Fruit fly (Drosophila melanogaster) whole organism, embryonic: ENCODE measurements around the gene CG18301.
A peak's percentile ranks its signal among the peaks of the same experiment; 100 is the strongest.

ENCODE experiments used
- CG10543 ChIP-seq: fragments of 200-800 bp; sonication (Bioruptor generic); optimal IDR thresholded peaks from 3 replicates; lab custom pipeline; 2017; ENCODE audit warnings: missing biosample characterization, mild to moderate bottlenecking, missing genetic modification characterization, moderate library complexity
- CG11398 ChIP-seq: fragments of 200-800 bp; sonication (Bioruptor generic); optimal IDR thresholded peaks from 2 replicates; lab custom pipeline; 2016; ENCODE audit warnings: missing biosample characterization, missing genetic modification characterization
- CG11504 ChIP-seq: fragments of 200-800 bp; sonication (Bioruptor generic); optimal IDR thresholded peaks from 3 replicates; lab custom pipeline; 2019; ENCODE audit warnings: missing biosample characterization, mild to moderate bottlenecking, missing genetic modification characterization, moderate library complexity
- CG13624 ChIP-seq: fragments of 200-800 bp; sonication (Bioruptor generic); optimal IDR thresholded peaks from 2 replicates; lab custom pipeline; 2016; ENCODE audit warnings: missing biosample characterization, missing genetic modification characterization
- CG15479 ChIP-seq: fragments of 200-800 bp; sonication (Bioruptor generic); optimal IDR thresholded peaks from 3 replicates; lab custom pipeline; 2019; ENCODE audit warnings: missing biosample characterization, mild to moderate bottlenecking, missing genetic modification characterization, moderate library complexity
- CG15514 ChIP-seq: fragments of 200-800 bp; sonication (Bioruptor generic); optimal IDR thresholded peaks from 3 replicates; lab custom pipeline; 2017; ENCODE audit warnings: missing biosample characterization, missing genetic modification characterization, mild to moderate bottlenecking, moderate library complexity, missing genetic modification reagents
- CG17359 ChIP-seq: fragments of 200-800 bp; sonication (Bioruptor generic); optimal IDR thresholded peaks from 3 replicates; lab custom pipeline; 2018; ENCODE audit warnings: missing biosample characterization, mild to moderate bottlenecking, missing genetic modification characterization, moderate library complexity
- CG2199 ChIP-seq: fragments of 200-800 bp; sonication (Bioruptor generic); IDR thresholded peaks from 3 replicates; pipeline ENCODE4 v1.3.6; 2022; ENCODE audit warnings: missing biosample characterization, missing genetic modification characterization
- CG2889 ChIP-seq: fragments of 200-800 bp; sonication (Bioruptor generic); IDR thresholded peaks from 3 replicates; pipeline ENCODE4 v1.3.6; 2022; ENCODE audit warnings: missing biosample characterization, missing genetic modification characterization
- CG42726 ChIP-seq: fragments of 200-800 bp; sonication (Bioruptor generic); IDR thresholded peaks from 2 replicates; pipeline ENCODE4 v1.3.6; 2022; ENCODE audit warnings: missing biosample characterization, missing genetic modification characterization; ENCODE audit not compliant: partially characterized antibody
- CG4730 ChIP-seq: fragments of 200-800 bp; sonication (Bioruptor generic); IDR thresholded peaks from 2 replicates; pipeline ENCODE4 v1.3.6; 2022; ENCODE audit warnings: missing biosample characterization, missing genetic modification characterization
- CG7372 ChIP-seq: fragments of 200-800 bp; sonication (Bioruptor generic); IDR thresholded peaks from 2 replicates; pipeline ENCODE4 v1.3.6; 2022; ENCODE audit warnings: missing biosample characterization, missing genetic modification characterization
- Dek ChIP-seq: fragments of 200-800 bp; sonication (Bioruptor generic); optimal IDR thresholded peaks from 3 replicates; lab custom pipeline; 2019; ENCODE audit warnings: missing biosample characterization, mild to moderate bottlenecking, missing genetic modification characterization, moderate library complexity
- Drgx ChIP-seq: fragments of 200-800 bp; sonication (Bioruptor generic); IDR thresholded peaks from 2 replicates; pipeline ENCODE4 v1.3.6; 2022; ENCODE audit warnings: missing biosample characterization, missing genetic modification characterization
- Eip74EF ChIP-seq, 2 experiments: fragments of 200-800 bp in 1 of 2; fragments of >200 bp in 1 of 2; sonication (Bioruptor generic) in 1 of 2; optimal IDR thresholded peaks; 2 replicates each; lab custom pipeline; 2017 to 2019; ENCODE audit warnings: missing biosample characterization in 2 of 2, missing genetic modification characterization in 2 of 2, mild to moderate bottlenecking in 1 of 2, moderate library complexity in 1 of 2
- HHEX ChIP-seq: fragments of 200-800 bp; sonication (Bioruptor generic); optimal IDR thresholded peaks from 3 replicates; lab custom pipeline; 2017; ENCODE audit warnings: missing biosample characterization, mild to moderate bottlenecking, missing genetic modification characterization, missing genetic modification reagents
- HLH54F ChIP-seq: fragments of 200-800 bp; sonication (Bioruptor generic); optimal IDR thresholded peaks from 3 replicates; lab custom pipeline; 2016; ENCODE audit warnings: missing biosample characterization, missing genetic modification characterization
- HmgD ChIP-seq: fragments of 200-800 bp; sonication (Bioruptor generic); optimal IDR thresholded peaks from 3 replicates; lab custom pipeline; 2016; ENCODE audit warnings: missing biosample characterization, missing genetic modification characterization
- Hr51 ChIP-seq, 2 experiments: fragments of 200-800 bp; sonication (Bioruptor generic); optimal IDR thresholded peaks; 2 replicates in 1 of 2; 3 replicates in 1 of 2; lab custom pipeline; 2016 to 2018; ENCODE audit warnings: missing biosample characterization in 2 of 2, missing genetic modification characterization in 2 of 2, mild to moderate bottlenecking in 1 of 2, moderate library complexity in 1 of 2
- Lim3 ChIP-seq: fragments of 200-800 bp; sonication (Bioruptor generic); IDR thresholded peaks from 2 replicates; pipeline ENCODE4 v1.3.6; 2022; ENCODE audit warnings: missing biosample characterization, missing genetic modification characterization
- Meics ChIP-seq: fragments of 200-800 bp; sonication (Bioruptor generic); optimal IDR thresholded peaks from 2 replicates; lab custom pipeline; 2017; ENCODE audit warnings: missing biosample characterization, mild to moderate bottlenecking, missing genetic modification characterization
- NK7.1 ChIP-seq: fragments of 200-800 bp; sonication (Bioruptor generic); optimal IDR thresholded peaks from 3 replicates; lab custom pipeline; 2016; ENCODE audit warnings: missing biosample characterization, missing genetic modification characterization
- Pdp1 ChIP-seq, 2 experiments: fragments of 200-800 bp; sonication (Bioruptor generic); optimal IDR thresholded peaks; 3 replicates each; lab custom pipeline; 2016; ENCODE audit warnings: missing biosample characterization in 2 of 2, missing genetic modification characterization in 2 of 2, mild to moderate bottlenecking in 1 of 2, moderate library complexity in 1 of 2
- Rx ChIP-seq: fragments of 200-800 bp; sonication (Bioruptor generic); IDR thresholded peaks from 2 replicates; pipeline ENCODE4 v1.3.6; 2022; ENCODE audit warnings: missing biosample characterization, missing genetic modification characterization
- Sox102F ChIP-seq: fragments of 200-800 bp; sonication (Bioruptor generic); optimal IDR thresholded peaks from 2 replicates; lab custom pipeline; 2018; ENCODE audit warnings: missing biosample characterization, mild to moderate bottlenecking, missing genetic modification characterization, moderate library complexity
- Trl ChIP-seq, 3 experiments: fragments of >200 bp in 2 of 3; fragments of 200-800 bp in 1 of 3; sonication (Bioruptor generic) in 1 of 3; optimal IDR thresholded peaks; 2 replicates in 1 of 3; 3 replicates in 2 of 3; lab custom pipeline; 2016 to 2017; ENCODE audit warnings: missing biosample characterization in 1 of 3, missing genetic modification characterization in 1 of 3
- Xrp1 ChIP-seq: fragments of 200-800 bp; sonication (Bioruptor generic); IDR thresholded peaks from 2 replicates; pipeline ENCODE4 v1.3.6; 2022; ENCODE audit warnings: missing biosample characterization, missing genetic modification characterization
- chinmo ChIP-seq: fragments of 200-800 bp; sonication (Bioruptor generic); IDR thresholded peaks from 4 replicates; pipeline ENCODE4 v1.3.6; 2022; ENCODE audit warnings: missing biosample characterization, missing genetic modification characterization; ENCODE audit not compliant: partially characterized antibody
- croc ChIP-seq: fragments of 200-800 bp; sonication (Bioruptor generic); conservative IDR thresholded peaks from 3 replicates; pipeline ENCODE4 v1.3.6; 2022; ENCODE audit warnings: missing biosample characterization, missing genetic modification characterization
- cwo ChIP-seq: fragments of 200-800 bp; sonication (Bioruptor generic); optimal IDR thresholded peaks from 3 replicates; lab custom pipeline; 2017; ENCODE audit warnings: missing biosample characterization, missing genetic modification characterization, mild to moderate bottlenecking, moderate library complexity, missing genetic modification reagents
- dpn ChIP-seq, 2 experiments: fragments of 200-800 bp; sonication (Bioruptor generic); optimal IDR thresholded peaks; 3 replicates each; lab custom pipeline; 2016; ENCODE audit warnings: missing biosample characterization in 2 of 2, missing genetic modification characterization in 2 of 2
- fd3F ChIP-seq: fragments of 200-800 bp; sonication (Bioruptor generic); optimal IDR thresholded peaks from 2 replicates; lab custom pipeline; 2018; ENCODE audit warnings: missing biosample characterization, mild to moderate bottlenecking, missing genetic modification characterization, moderate library complexity
- ftz-f1 ChIP-seq: fragments of 200-800 bp; sonication (Bioruptor generic); optimal IDR thresholded peaks from 2 replicates; lab custom pipeline; 2016; ENCODE audit warnings: missing biosample characterization, missing genetic modification characterization
- gce ChIP-seq: fragments of 200-800 bp; sonication (Bioruptor generic); IDR thresholded peaks from 3 replicates; pipeline ENCODE4 v1.3.6; 2022; ENCODE audit warnings: missing biosample characterization, missing genetic modification characterization
- kah ChIP-seq: fragments of 200-800 bp; sonication (Bioruptor generic); optimal IDR thresholded peaks from 2 replicates; lab custom pipeline; 2018; ENCODE audit warnings: missing biosample characterization, mild to moderate bottlenecking, missing genetic modification characterization
- knrl ChIP-seq: fragments of 200-800 bp; sonication (Bioruptor generic); IDR thresholded peaks from 3 replicates; pipeline ENCODE4 v1.3.6; 2022; ENCODE audit warnings: missing biosample characterization, missing genetic modification characterization; ENCODE audit not compliant: partially characterized antibody
- lbe ChIP-seq: fragments of 200-800 bp; sonication (Bioruptor generic); optimal IDR thresholded peaks from 2 replicates; lab custom pipeline; 2016; ENCODE audit warnings: missing biosample characterization, mild to moderate bottlenecking, missing genetic modification characterization
- lola ChIP-seq, 3 experiments: fragments of >200 bp in 2 of 3; fragments of 200-800 bp in 1 of 3; sonication (Bioruptor generic) in 1 of 3; optimal IDR thresholded peaks; 2 replicates each; lab custom pipeline; 2017 to 2019; ENCODE audit warnings: missing biosample characterization in 3 of 3, missing genetic modification characterization in 3 of 3, mild to moderate bottlenecking in 1 of 3, moderate library complexity in 1 of 3
- otp ChIP-seq: fragments of 200-800 bp; sonication (Bioruptor generic); IDR thresholded peaks from 3 replicates; pipeline ENCODE4, ENCODE4 v1.3.6; 2022; ENCODE audit warnings: missing biosample characterization, missing genetic modification characterization
- pros ChIP-seq: fragments of 200-800 bp; sonication (Bioruptor generic); optimal IDR thresholded peaks from 3 replicates; lab custom pipeline; 2019; ENCODE audit warnings: missing biosample characterization, mild to moderate bottlenecking, missing genetic modification characterization, moderate library complexity
- sc ChIP-seq, 3 experiments: fragments of >200 bp in 2 of 3; fragments of 200-800 bp in 1 of 3; sonication (Bioruptor generic) in 1 of 3; optimal IDR thresholded peaks; 2 replicates in 2 of 3; 3 replicates in 1 of 3; lab custom pipeline; 2017; ENCODE audit warnings: mild to moderate bottlenecking in 1 of 3, missing biosample characterization in 1 of 3, missing genetic modification characterization in 1 of 3, missing genetic modification reagents in 1 of 3
- sens-2 ChIP-seq: fragments of 200-800 bp; sonication (Bioruptor generic); IDR thresholded peaks from 2 replicates; pipeline ENCODE4 v1.3.6; 2022; ENCODE audit warnings: missing biosample characterization, missing genetic modification characterization
- sna ChIP-seq: fragments of 200-800 bp; sonication (Bioruptor generic); IDR thresholded peaks from 2 replicates; pipeline ENCODE4 v1.3.6; 2022; ENCODE audit warnings: missing biosample characterization, missing genetic modification characterization; ENCODE audit not compliant: partially characterized antibody
- sug ChIP-seq: fragments of 200-800 bp; optimal IDR thresholded peaks from 2 replicates; lab custom pipeline; 2019; ENCODE audit warnings: missing biosample characterization, mild to moderate bottlenecking, missing genetic modification characterization, moderate library complexity
- unc-4 ChIP-seq: fragments of 200-800 bp; sonication (Bioruptor generic); IDR thresholded peaks from 2 replicates; pipeline ENCODE4 v1.3.6; 2022; ENCODE audit warnings: missing biosample characterization, missing genetic modification characterization; ENCODE audit not compliant: partially characterized antibody

Gene CG18301

DNA sequence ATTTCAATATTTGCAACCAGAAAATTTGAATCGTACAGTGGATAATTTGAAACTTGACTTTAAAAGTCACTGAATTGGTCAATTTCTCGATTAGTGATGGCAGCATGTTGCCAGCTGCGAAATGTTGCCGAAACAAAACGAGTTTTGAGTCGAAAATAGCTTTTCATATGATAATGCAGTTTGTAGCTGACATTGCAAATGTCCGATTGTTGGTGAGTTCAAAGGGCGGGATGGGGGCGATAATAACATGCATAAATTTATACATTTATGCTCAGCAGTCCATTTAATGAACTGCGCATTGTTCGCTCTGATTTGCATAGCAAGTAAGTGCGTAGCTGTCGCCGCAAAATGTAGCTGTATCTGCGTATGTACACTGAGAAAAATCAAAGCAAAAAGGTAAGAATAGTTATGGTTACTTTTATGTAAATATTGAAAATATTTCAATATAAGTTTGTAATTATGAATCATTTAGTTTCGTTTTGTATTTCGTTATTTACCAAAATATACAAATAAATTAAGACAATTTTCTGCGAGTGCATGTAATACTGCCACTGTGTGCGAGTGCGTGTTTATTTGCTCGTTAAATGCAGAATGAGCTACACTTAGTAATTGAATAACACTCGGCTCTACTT, 4.6 kb upstream of the CG18301 start, which contains the start of gene Lip4 (continued):
- TF ChIP-seq fd3F (GFP tag; lab: Kevin White, UChicago) (peak; percentile 79), HLH54F (GFP tag; lab: Kevin White, UChicago) (peak; percentile 41), Meics (GFP tag; lab: Kevin White, UChicago) (peak; percentile 80), Sox102F (GFP tag; lab: Kevin White, UChicago) (peak; percentile 86), pros (GFP tag; lab: Kevin White, UChicago) (no peak)

DNA sequence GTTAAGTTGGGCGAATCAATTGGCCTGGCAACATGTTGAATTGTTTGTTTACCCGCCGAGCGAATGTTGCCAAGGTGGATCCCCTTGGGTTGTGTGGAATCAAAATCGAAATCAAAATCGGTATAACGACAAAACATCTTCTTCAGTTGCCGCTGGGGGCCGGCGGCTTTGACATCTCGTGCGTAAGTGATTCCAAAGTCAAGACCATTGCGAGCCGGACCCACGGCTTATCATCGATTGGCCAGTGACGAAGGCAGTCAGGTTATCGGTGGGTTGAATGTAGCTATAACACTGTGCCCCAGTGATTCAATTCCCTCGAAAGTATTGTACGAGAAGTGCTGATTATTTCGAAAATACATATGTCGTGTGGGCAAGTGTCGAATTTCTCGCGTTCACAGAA, 2.6 kb upstream of the CG18301 start:
- TF ChIP-seq lola (GFP tag; optimal IDR thresholded peaks at IDR 0.05; lab: Kevin White, UChicago), result no peak
- TF ChIP-seq lbe (GFP tag; lab: Kevin White, UChicago), result no peak
- TF ChIP-seq sens-2 (GFP tag; lab: Robert Waterston, UW), result no peak
- TF ChIP-seq kah (GFP tag; lab: Kevin White, UChicago), result no peak
- TF ChIP-seq CG13624, result no peak
- TF ChIP-seq Pdp1 (GFP tag; optimal IDR thresholded peaks at IDR 0.05; lab: Kevin White, UChicago), result peak in 1 of 2 experiments; percentile 77
- TF ChIP-seq Eip74EF (GFP tag; optimal IDR thresholded peaks at IDR 0.05; lab: Kevin White, UChicago), result no peak
- TF ChIP-seq Drgx (GFP tag; lab: Robert Waterston, UW), result no peak
- no peak for TF ChIP-seq Trl (optimal IDR thresholded peaks at IDR 0.05; lab: Kevin White, UChicago)
- TF ChIP-seq Trl (GFP tag; optimal IDR thresholded peaks at IDR 0.05; lab: Kevin White, UChicago), result no peak
- TF ChIP-seq CG2199 (GFP tag; lab: Robert Waterston, UW), result peak; percentile 71; the same call in 1 of the 3 replicates
- peak; percentile 81 for TF ChIP-seq ftz-f1
- TF ChIP-seq HmgD, result no peak
- TF ChIP-seq gce, result no peak
- TF ChIP-seq CG10543, result peak; percentile 23
- TF ChIP-seq unc-4 (GFP tag; lab: Robert Waterston, UW), result no peak
- TF ChIP-seq CG15514 (GFP tag; lab: Kevin White, UChicago), result no peak
- TF ChIP-seq CG17359, result no peak
- no peak for TF ChIP-seq CG7372 (GFP tag; lab: Robert Waterston, UW)
- TF ChIP-seq croc (GFP tag; lab: Robert Waterston, UW), result no peak
- TF ChIP-seq NK7.1 (GFP tag; lab: Kevin White, UChicago), result no peak
- no peak for TF ChIP-seq sc (optimal IDR thresholded peaks at IDR 0.05; lab: Kevin White, UChicago)
- no peak for TF ChIP-seq sc (GFP tag; optimal IDR thresholded peaks at IDR 0.05; lab: Kevin White, UChicago)
- no peak for TF ChIP-seq otp (GFP tag; lab: Robert Waterston, UW)
- no peak for TF ChIP-seq sna (GFP tag; lab: Robert Waterston, UW)
- no peak for TF ChIP-seq Lim3
- no peak for TF ChIP-seq CG4730 (GFP tag; lab: Robert Waterston, UW)
- TF ChIP-seq Xrp1 (GFP tag; lab: Robert Waterston, UW), result no peak
- TF ChIP-seq HHEX (GFP tag; lab: Kevin White, UChicago), result no peak
- TF ChIP-seq cwo (GFP tag; lab: Kevin White, UChicago), result peak; percentile 90
- no peak for TF ChIP-seq CG2889
- peak; percentile 97 for TF ChIP-seq sug
- TF ChIP-seq chinmo, result 0 out of 4 replicates have a peak, but pooled peaks have one; percentile 32
- no peak for TF ChIP-seq Dek
- no peak for TF ChIP-seq Hr51 (GFP tag; optimal IDR thresholded peaks at IDR 0.05; lab: Kevin White, UChicago)
- no peak for TF ChIP-seq Rx (GFP tag; lab: Robert Waterston, UW)
- TF ChIP-seq knrl (GFP tag; lab: Robert Waterston, UW), result no peak
- TF ChIP-seq CG11504 (tag; lab: Kevin White, UChicago), result peak; percentile 98
- peak; percentile 48 for TF ChIP-seq CG15479
- TF ChIP-seq CG42726 (GFP tag; lab: Robert Waterston, UW), result 0 out of 2 replicates have a peak, but pooled peaks have one; percentile 15
- TF ChIP-seq CG11398, result no peak
- no peak for TF ChIP-seq dpn (GFP tag; optimal IDR thresholded peaks at IDR 0.05; lab: Kevin White, UChicago)
